Worm (Caenorhabditis elegans) whole organism, mixed stage, embryonic: ENCODE results near the gene W09G12.7.

Experiments
- M03D4.4 ChIP-seq: sonication (generic microtip); optimal IDR thresholded peaks from 2 replicates; lab custom pipeline; 2017; ENCODE audit warnings: mild to moderate bottlenecking, missing genetic modification characterization, missing compliant biosample characterization
- blmp-1 ChIP-seq: fragments of 150-350 bp; optimal IDR thresholded peaks from 2 replicates; lab custom pipeline; 2014; ENCODE audit warnings: missing biosample characterization, missing genetic modification characterization
- ceh-43 ChIP-seq: fragments of 200-800 bp; sonication (Bioruptor generic); optimal IDR thresholded peaks from 2 replicates; lab custom pipeline; 2018; ENCODE audit warnings: mild to moderate bottlenecking, missing genetic modification characterization, moderate library complexity, missing compliant biosample characterization
- ceh-83 ChIP-seq: fragments of 200-800 bp; sonication (Bioruptor generic); optimal IDR thresholded peaks from 2 replicates; lab custom pipeline; 2018; ENCODE audit warnings: mild to moderate bottlenecking, missing genetic modification characterization, missing compliant biosample characterization
- cnd-1 ChIP-seq: fragments of 200-800 bp; sonication (Bioruptor generic); optimal IDR thresholded peaks from 2 replicates; lab custom pipeline; 2018; ENCODE audit warnings: mild to moderate bottlenecking, missing genetic modification characterization, missing compliant biosample characterization
- drap-1 ChIP-seq: fragments of 200-800 bp; sonication (Bioruptor generic); optimal IDR thresholded peaks from 3 replicates; lab custom pipeline; 2018; ENCODE audit warnings: mild to moderate bottlenecking, missing genetic modification characterization, missing compliant biosample characterization
- elt-1 ChIP-seq: sonication (generic microtip); optimal IDR thresholded peaks from 2 replicates; lab custom pipeline; 2017; ENCODE audit warnings: missing genetic modification characterization, mild to moderate bottlenecking, missing compliant biosample characterization, antibody characterized with exemption, moderate library complexity, borderline replicate concordance; ENCODE audit not compliant: insufficient read depth
- ham-2 ChIP-seq: fragments of 200-800 bp; sonication (Bioruptor generic); optimal IDR thresholded peaks from 2 replicates; lab custom pipeline; 2018; ENCODE audit warnings: mild to moderate bottlenecking, missing genetic modification characterization, missing compliant biosample characterization
- hlh-1 ChIP-seq: fragments of 150-350 bp; optimal IDR thresholded peaks from 2 replicates; lab custom pipeline; 2014; ENCODE audit warnings: missing biosample characterization, missing genetic modification reagents, missing genetic modification characterization
- lin-13 ChIP-seq: fragments of 150-350 bp; optimal IDR thresholded peaks from 2 replicates; lab custom pipeline; 2014; ENCODE audit warnings: missing biosample characterization, missing genetic modification characterization
- lin-32 ChIP-seq: fragments of 200-800 bp; sonication (Bioruptor generic); optimal IDR thresholded peaks from 2 replicates; lab custom pipeline; 2018; ENCODE audit warnings: mild to moderate bottlenecking, missing genetic modification characterization, missing compliant biosample characterization
- mab-5 ChIP-seq: fragments of 150-350 bp; optimal IDR thresholded peaks from 2 replicates; lab custom pipeline; 2014; ENCODE audit warnings: missing biosample characterization, missing genetic modification characterization
- mep-1 ChIP-seq: fragments of 150-350 bp; optimal IDR thresholded peaks from 2 replicates; lab custom pipeline; 2017; ENCODE audit warnings: missing biosample characterization, missing genetic modification reagents, missing genetic modification characterization, inconsistent platforms
- mls-2 ChIP-seq: sonication (generic microtip); optimal IDR thresholded peaks from 2 replicates; lab custom pipeline; 2016; ENCODE audit warnings: mild to moderate bottlenecking, missing genetic modification characterization, moderate library complexity, missing compliant biosample characterization
- nhr-12 ChIP-seq: fragments of 150-350 bp; optimal IDR thresholded peaks from 2 replicates; lab custom pipeline; 2014; ENCODE audit warnings: missing biosample characterization, missing genetic modification characterization
- nhr-2 ChIP-seq: fragments of 150-350 bp; optimal IDR thresholded peaks from 2 replicates; lab custom pipeline; 2014; ENCODE audit warnings: missing biosample characterization, missing genetic modification characterization
- nhr-28 ChIP-seq: fragments of 150-350 bp; optimal IDR thresholded peaks from 2 replicates; lab custom pipeline; 2014; ENCODE audit warnings: missing biosample characterization, missing genetic modification characterization
- nhr-76 ChIP-seq: sonication (generic microtip); optimal IDR thresholded peaks from 2 replicates; lab custom pipeline; 2017; ENCODE audit warnings: missing biosample characterization, missing genetic modification characterization
- pha-4 ChIP-seq: fragments of 150-350 bp; optimal IDR thresholded peaks from 2 replicates; lab custom pipeline; 2018; ENCODE audit warnings: missing biosample characterization, missing genetic modification reagents, missing genetic modification characterization
- sem-2 ChIP-seq: fragments of 200-800 bp; sonication (Bioruptor generic); optimal IDR thresholded peaks from 2 replicates; lab custom pipeline; 2018; ENCODE audit warnings: mild to moderate bottlenecking, missing genetic modification characterization, missing compliant biosample characterization
- snpc-4 ChIP-seq: fragments of 150-350 bp; optimal IDR thresholded peaks from 2 replicates; lab custom pipeline; 2014; ENCODE audit warnings: missing biosample characterization, missing genetic modification characterization
- tbx-8 ChIP-seq: fragments of 200-800 bp; sonication (Bioruptor generic); optimal IDR thresholded peaks from 2 replicates; lab custom pipeline; 2018; ENCODE audit warnings: mild to moderate bottlenecking, missing genetic modification characterization, moderate library complexity, missing compliant biosample characterization
- unc-39 ChIP-seq: fragments of 150-350 bp; optimal IDR thresholded peaks from 2 replicates; lab custom pipeline; 2014; ENCODE audit warnings: missing biosample characterization, missing genetic modification characterization
- unc-62 ChIP-seq: fragments of 150-350 bp; optimal IDR thresholded peaks from 2 replicates; lab custom pipeline; 2014; ENCODE audit warnings: missing biosample characterization, missing genetic modification reagents, missing genetic modification characterization
- zip-8 ChIP-seq: fragments of 150-350 bp; optimal IDR thresholded peaks from 2 replicates; lab custom pipeline; 2014; ENCODE audit warnings: missing biosample characterization, missing genetic modification characterization
- ztf-11 ChIP-seq: fragments of 150-350 bp; optimal IDR thresholded peaks from 2 replicates; lab custom pipeline; 2014; ENCODE audit warnings: missing biosample characterization, missing genetic modification characterization

The W09G12.7 gene

ce11 chrIV:1245244-1245643 lies 16.4 kb downstream of the W09G12.7 start, which contains the start of gene F38A1.9:
F38A1.9 (minus strand) TSS chrIV:1245344.
- no peak for TF ChIP-seq zip-8 (tag; lab: Kevin White, UChicago)
- no peak for TF ChIP-seq mab-5 (tag; lab: Kevin White, UChicago)
- no peak for TF ChIP-seq cnd-1
- no peak for TF ChIP-seq hlh-1
- TF ChIP-seq lin-13 (tag; lab: Kevin White, UChicago), result no peak

DNA sequence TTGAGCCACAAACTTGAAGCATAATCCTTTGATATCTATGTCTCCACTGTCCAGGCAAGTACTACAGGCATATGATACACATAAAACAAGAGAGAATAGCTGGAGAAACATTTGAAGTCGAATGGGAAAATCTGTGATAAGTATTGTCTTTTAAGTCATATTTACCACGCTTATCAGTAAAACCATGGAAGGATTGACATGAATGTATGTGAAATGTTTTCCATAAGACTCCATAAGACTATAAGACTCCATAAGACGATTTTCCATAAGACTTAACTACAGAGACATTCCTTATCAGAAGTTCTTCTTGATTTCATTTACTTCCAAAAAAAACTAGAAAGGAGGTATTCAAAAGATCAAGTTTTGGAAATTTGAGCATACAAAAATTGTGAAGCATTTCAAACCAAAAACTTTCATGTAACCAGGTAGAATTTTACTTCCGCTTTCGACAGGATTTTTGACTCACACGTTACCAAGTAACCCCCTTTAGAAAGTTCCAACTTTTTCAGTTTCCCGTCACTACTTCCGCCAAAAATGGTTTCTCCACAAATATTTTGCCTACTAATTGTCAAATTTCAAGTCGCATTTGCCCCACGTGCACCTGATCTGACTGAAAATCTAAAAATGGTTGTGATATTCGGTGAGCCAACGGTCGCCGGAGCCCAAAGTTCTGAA lies 18.0 kb downstream of the W09G12.7 start, which contains the start of the genes clec-165 and F38A1.11:
clec-165 (minus strand) TSS at position 125 of the 675 bp plus-strand sequence.
F38A1.11 (plus strand) TSS at position 625 of the 675 bp plus-strand sequence.
- TF ChIP-seq nhr-76 (tag; lab: Kevin White, UChicago) (no peak), ztf-11 (tag; lab: Kevin White, UChicago) (no peak), M03D4.4 (tag; lab: Kevin White, UChicago) (no peak), hlh-1 (no peak), nhr-28 (tag; lab: Kevin White, UChicago) (no peak), drap-1 (GFP tag; lab: Kevin White, UChicago) (no peak), ceh-83 (GFP tag; lab: Kevin White, UChicago) (no peak), mep-1 (no peak), cnd-1 (no peak), mab-5 (tag; lab: Kevin White, UChicago) (no peak), nhr-12 (tag; lab: Kevin White, UChicago) (no peak), tbx-8 (no peak), snpc-4 (tag; lab: Kevin White, UChicago) (no peak), ham-2 (GFP tag; lab: Kevin White, UChicago) (no peak)

DNA sequence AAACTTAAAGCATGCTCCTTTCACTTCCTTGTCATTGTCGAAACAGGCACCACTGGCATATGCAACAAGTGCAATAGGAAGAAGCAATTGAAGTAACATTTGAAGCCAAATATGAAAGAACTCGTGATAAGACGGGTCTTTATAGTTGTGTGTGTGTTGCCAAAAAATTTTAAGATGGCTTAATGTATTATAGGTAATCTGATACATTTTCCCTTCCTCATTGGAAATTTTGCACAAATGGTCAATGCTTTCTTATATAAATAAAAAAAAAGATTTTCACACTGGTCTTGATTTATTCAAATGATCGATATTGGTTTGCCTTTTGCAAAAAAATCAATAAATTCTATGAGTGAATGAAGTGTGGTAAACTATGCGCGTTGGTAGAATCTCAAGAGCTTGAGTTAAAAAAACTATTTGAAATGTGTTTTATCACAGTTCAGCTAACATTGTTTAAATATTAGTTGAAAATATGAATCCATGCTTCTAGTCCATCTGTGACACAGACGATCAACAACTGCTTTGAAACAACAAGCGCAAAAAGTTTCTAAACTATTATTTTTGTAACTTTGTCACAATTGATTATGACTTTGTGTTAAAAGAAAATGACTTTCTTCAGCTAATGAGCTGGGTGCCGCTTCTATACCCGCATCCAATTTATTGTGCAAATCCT lies 22.5 kb downstream of the W09G12.7 start, which contains the start of the genes clec-166 and F38A1.6:
clec-166 (minus strand) TSS at position 101 of the 670 bp plus-strand sequence.
F38A1.6 (plus strand) TSS at position 620 of the 670 bp plus-strand sequence.
- no peak for TF ChIP-seq M03D4.4 (tag; lab: Kevin White, UChicago)
- no peak for TF ChIP-seq ham-2 (GFP tag; lab: Kevin White, UChicago)
- no peak for TF ChIP-seq lin-32
- TF ChIP-seq, all 35 proteins: peak for 0

- TF ChIP-seq ceh-83 (GFP tag; lab: Kevin White, UChicago) (no peak), blmp-1 (tag; lab: Kevin White, UChicago) (no peak), ham-2 (GFP tag; lab: Kevin White, UChicago) (no peak), unc-62 (no peak), drap-1 (GFP tag; lab: Kevin White, UChicago) (no peak), mls-2 (no peak), ceh-43 (GFP tag; lab: Kevin White, UChicago) (no peak), M03D4.4 (tag; lab: Kevin White, UChicago) (no peak), elt-1 (tag; lab: Kevin White, UChicago) (no peak), nhr-76 (tag; lab: Kevin White, UChicago) (no peak), nhr-2 (no peak), snpc-4 (tag; lab: Kevin White, UChicago) (no peak), mab-5 (tag; lab: Kevin White, UChicago) (no peak), hlh-1 (no peak), zip-8 (tag; lab: Kevin White, UChicago) (no peak), unc-39 (tag; lab: Kevin White, UChicago) (no peak)
Measured at ce11 chrIV:1255632-1256031, 26.8 kb downstream of the W09G12.7 start, which contains the start of gene clec-167. clec-167 (minus strand) TSS chrIV:1255732.

DNA sequence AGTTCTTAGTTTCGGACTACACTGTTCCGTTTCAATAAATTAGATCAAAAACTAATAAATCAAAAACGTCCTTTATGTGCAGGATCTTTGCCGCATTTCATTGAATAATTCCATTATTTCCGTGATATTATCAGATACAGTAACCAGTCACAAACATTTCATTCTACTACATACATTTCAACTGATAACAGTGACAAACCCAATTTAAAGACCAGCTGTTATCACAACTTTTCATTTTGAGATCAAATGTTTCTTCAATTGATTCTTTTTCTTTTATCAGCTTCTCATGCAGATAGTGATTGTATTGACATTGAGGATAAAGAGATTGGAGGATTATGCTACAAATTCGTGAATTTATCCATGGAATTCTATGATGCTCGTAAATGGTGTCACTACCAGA lies 27.8 kb downstream of the W09G12.7 start, which contains the start of gene clec-168:
clec-168 (plus strand) TSS at position 247 of the 400 bp plus-strand sequence.
- TF ChIP-seq mab-5 (tag; lab: Kevin White, UChicago) (no peak), lin-13 (tag; lab: Kevin White, UChicago) (no peak)

ce11 chrIV:1260474-1260873 lies 31.6 kb downstream of the W09G12.7 start:
- TF ChIP-seq pha-4 (no peak), sem-2 (GFP tag; lab: Kevin White, UChicago) (no peak)
